Worm (Caenorhabditis elegans) whole organism, midembryonic: ENCODE results near the gene bgnt-1.5.

ENCODE experiments used
- T22C8.4 ChIP-seq: fragments of 200-800 bp; sonication (Bioruptor generic); IDR thresholded peaks from 2 replicates; pipeline ENCODE4 v1.3.6; 2022; ENCODE audit warnings: missing genetic modification characterization, missing compliant biosample characterization
- cog-1 ChIP-seq: sonication (generic microtip); optimal IDR thresholded peaks from 2 replicates; lab custom pipeline; 2016; ENCODE audit warnings: missing genetic modification characterization, missing compliant biosample characterization
- flt-1 ChIP-seq: fragments of 200-800 bp; sonication (Bioruptor generic); IDR thresholded peaks from 2 replicates; pipeline ENCODE4 v1.3.6; 2022; ENCODE audit warnings: missing genetic modification characterization, missing compliant biosample characterization
- klf-2 ChIP-seq: fragments of 200-800 bp; sonication (Bioruptor generic); conservative IDR thresholded peaks from 2 replicates; pipeline ENCODE4 v1.3.6; 2022; ENCODE audit warnings: missing genetic modification reagents, missing genetic modification characterization, missing compliant biosample characterization
- med-1 ChIP-seq: sonication (generic microtip); optimal IDR thresholded peaks from 2 replicates; lab custom pipeline; 2017; ENCODE audit warnings: missing genetic modification characterization, mild to moderate bottlenecking, missing compliant biosample characterization, antibody characterized with exemption, missing genetic modification reagents; ENCODE audit not compliant: insufficient read depth
- ref-1 ChIP-seq: fragments of 200-800 bp; sonication (Bioruptor generic); conservative IDR thresholded peaks from 2 replicates; pipeline ENCODE4 v1.3.6; 2022; ENCODE audit warnings: missing genetic modification reagents, missing genetic modification characterization, missing compliant biosample characterization
- tab-1 ChIP-seq: fragments of 200-800 bp; sonication (Bioruptor generic); IDR thresholded peaks from 2 replicates; pipeline ENCODE4 v1.3.6; 2022; ENCODE audit warnings: missing genetic modification characterization, missing compliant biosample characterization
- ztf-23 ChIP-seq: fragments of 200-800 bp; sonication (Bioruptor generic); IDR thresholded peaks from 2 replicates; pipeline ENCODE4 v1.3.6; 2022; ENCODE audit warnings: missing genetic modification reagents, missing genetic modification characterization, missing compliant biosample characterization
- ztf-29 ChIP-seq: fragments of 200-800 bp; sonication (Bioruptor generic); IDR thresholded peaks from 2 replicates; pipeline ENCODE4 v1.3.6; 2022; ENCODE audit warnings: missing genetic modification reagents, missing genetic modification characterization, missing compliant biosample characterization

The bgnt-1.5 gene

ce11 chrX:13237102-13237501, 4.9 kb upstream of the bgnt-1.5 start, which contains the start of gene K08H2.3:
K08H2.3 (plus strand) TSS chrX:13237402.
- TF ChIP-seq med-1 (GFP tag; lab: Kevin White, UChicago), result no peak

- TF ChIP-seq T22C8.4 (GFP tag; lab: Robert Waterston, UW), result no peak
- no peak for TF ChIP-seq klf-2 (GFP tag; lab: Robert Waterston, UW)
- TF ChIP-seq ztf-29 (GFP tag; lab: Robert Waterston, UW), result no peak
- no peak for TF ChIP-seq flt-1
Measured at ce11 chrX:13234879-13235278, 2.7 kb upstream of the bgnt-1.5 start, which contains the start of gene K08H2.2. K08H2.2 (minus strand) TSS chrX:13234979.

ce11 chrX:13227778-13228177, 4.4 kb downstream of the bgnt-1.5 start:
- no peak for TF ChIP-seq ref-1 (GFP tag; lab: Robert Waterston, UW)
- TF ChIP-seq klf-2 (GFP tag; lab: Robert Waterston, UW), result no peak
- no peak for TF ChIP-seq flt-1
- no peak for TF ChIP-seq med-1 (GFP tag; lab: Kevin White, UChicago)
- no peak for TF ChIP-seq tab-1 (GFP tag; lab: Robert Waterston, UW)
- no peak for TF ChIP-seq cog-1 (tag; lab: Kevin White, UChicago)
- TF ChIP-seq ztf-23, result no peak

- TF ChIP-seq klf-2 (GFP tag; lab: Robert Waterston, UW) (no peak), ref-1 (GFP tag; lab: Robert Waterston, UW) (no peak), tab-1 (GFP tag; lab: Robert Waterston, UW) (no peak), ztf-23 (no peak), med-1 (GFP tag; lab: Kevin White, UChicago) (no peak), T22C8.4 (GFP tag; lab: Robert Waterston, UW) (peak; percentile 87), cog-1 (tag; lab: Kevin White, UChicago) (peak; percentile 35), flt-1 (no peak; the same call in 1 of the 2 replicates), ztf-29 (GFP tag; lab: Robert Waterston, UW) (no peak)
Measured at ce11 chrX:13226614-13227096, 5.5 kb downstream of the bgnt-1.5 start, which contains the start of gene skr-21. skr-21 (minus strand) TSS chrX:13226664.

- TF ChIP-seq cog-1 (tag; lab: Kevin White, UChicago), result peak; percentile 17
- no peak for TF ChIP-seq med-1 (GFP tag; lab: Kevin White, UChicago)
- TF ChIP-seq klf-2 (GFP tag; lab: Robert Waterston, UW), result no peak
- TF ChIP-seq ztf-29 (GFP tag; lab: Robert Waterston, UW), result no peak
Measured at ce11 chrX:13225111-13225905, 6.9 kb downstream of the bgnt-1.5 start.

- TF ChIP-seq ref-1 (GFP tag; lab: Robert Waterston, UW) (no peak), ztf-29 (GFP tag; lab: Robert Waterston, UW) (no peak), cog-1 (tag; lab: Kevin White, UChicago) (no peak), klf-2 (GFP tag; lab: Robert Waterston, UW) (no peak), ztf-23 (no peak), T22C8.4 (GFP tag; lab: Robert Waterston, UW) (no peak), flt-1 (no peak), med-1 (GFP tag; lab: Kevin White, UChicago) (no peak), tab-1 (GFP tag; lab: Robert Waterston, UW) (no peak)
Measured at ce11 chrX:13224608-13225007, 7.6 kb downstream of the bgnt-1.5 start, which contains the start of gene skr-19. skr-19 (minus strand) TSS chrX:13224708.

- TF ChIP-seq ref-1 (GFP tag; lab: Robert Waterston, UW), result no peak
- no peak for TF ChIP-seq flt-1
- no peak for TF ChIP-seq klf-2 (GFP tag; lab: Robert Waterston, UW)
- TF ChIP-seq T22C8.4 (GFP tag; lab: Robert Waterston, UW), result no peak
- TF ChIP-seq med-1 (GFP tag; lab: Kevin White, UChicago), result no peak
- TF ChIP-seq ztf-23, result no peak
- TF ChIP-seq cog-1 (tag; lab: Kevin White, UChicago), result no peak
- TF ChIP-seq tab-1 (GFP tag; lab: Robert Waterston, UW), result no peak
- no peak for TF ChIP-seq ztf-29 (GFP tag; lab: Robert Waterston, UW)
Measured at ce11 chrX:13223437-13223836, 8.7 kb downstream of the bgnt-1.5 start, which contains the start of gene skr-20. skr-20 (minus strand) TSS chrX:13223537.

- no peak for TF ChIP-seq med-1 (GFP tag; lab: Kevin White, UChicago)
- no peak for TF ChIP-seq flt-1
- no peak for TF ChIP-seq klf-2 (GFP tag; lab: Robert Waterston, UW)
- TF ChIP-seq ref-1 (GFP tag; lab: Robert Waterston, UW), result no peak
- TF ChIP-seq ztf-23, result no peak
- TF ChIP-seq T22C8.4 (GFP tag; lab: Robert Waterston, UW), result no peak
- TF ChIP-seq ztf-29 (GFP tag; lab: Robert Waterston, UW), result no peak
Measured at ce11 chrX:13221357-13221756, 10.8 kb downstream of the bgnt-1.5 start, which contains the start of gene asp-4. asp-4 (minus strand) TSS chrX:13221462.

ce11 chrX:13220609-13221008, 11.6 kb downstream of the bgnt-1.5 start:
- no peak for TF ChIP-seq flt-1

- TF ChIP-seq cog-1 (tag; lab: Kevin White, UChicago) (no peak), ztf-29 (GFP tag; lab: Robert Waterston, UW) (no peak), med-1 (GFP tag; lab: Kevin White, UChicago) (no peak)
Measured at ce11 chrX:13217940-13218339, 14.2 kb downstream of the bgnt-1.5 start.
